Fruit fly (Drosophila melanogaster) whole organism, embryonic: ENCODE measurements around the gene Syt1.

Experiments used
- B-H1 ChIP-seq: fragments of 200-800 bp; sonication (Bioruptor generic); IDR thresholded peaks from 3 replicates; pipeline ENCODE4 v1.3.6; 2022; ENCODE audit warnings: missing biosample characterization, missing genetic modification characterization
- CG1529 ChIP-seq: fragments of 200-800 bp; sonication (Bioruptor generic); optimal IDR thresholded peaks from 3 replicates; lab custom pipeline; 2018; ENCODE audit warnings: missing biosample characterization, missing genetic modification characterization
- CG1603 ChIP-seq: fragments of 200-800 bp; sonication (Bioruptor generic); optimal IDR thresholded peaks from 2 replicates; lab custom pipeline; 2019; ENCODE audit warnings: missing biosample characterization, mild to moderate bottlenecking, missing genetic modification characterization, moderate library complexity
- CG2120 ChIP-seq: fragments of 200-800 bp; sonication (Bioruptor generic); optimal IDR thresholded peaks from 3 replicates; lab custom pipeline; 2016; ENCODE audit warnings: missing biosample characterization, missing genetic modification characterization
- CG3995 ChIP-seq: fragments of 200-800 bp; sonication (Bioruptor generic); optimal IDR thresholded peaks from 3 replicates; lab custom pipeline; 2016; ENCODE audit warnings: missing biosample characterization, missing genetic modification characterization
- CG6654 ChIP-seq: fragments of 200-800 bp; sonication (Bioruptor generic); optimal IDR thresholded peaks from 2 replicates; lab custom pipeline; 2017; ENCODE audit warnings: missing biosample characterization, mild to moderate bottlenecking, missing genetic modification characterization
- CG9727 ChIP-seq: fragments of 200-800 bp; sonication (Bioruptor generic); optimal IDR thresholded peaks from 3 replicates; lab custom pipeline; 2017; ENCODE audit warnings: missing biosample characterization, mild to moderate bottlenecking, missing genetic modification characterization
- ase ChIP-seq: fragments of 200-800 bp; sonication (Bioruptor generic); IDR thresholded peaks from 3 replicates; pipeline ENCODE4 v1.3.6; 2022; ENCODE audit warnings: missing biosample characterization, missing genetic modification characterization
- dm ChIP-seq: fragments of 200-800 bp; sonication (Bioruptor generic); optimal IDR thresholded peaks from 3 replicates; lab custom pipeline; 2016; ENCODE audit warnings: missing biosample characterization, missing genetic modification characterization
- gsb-n ChIP-seq: fragments of 200-800 bp; sonication (Bioruptor generic); optimal IDR thresholded peaks from 3 replicates; lab custom pipeline; 2018; ENCODE audit warnings: missing biosample characterization, mild to moderate bottlenecking, missing genetic modification characterization
- psq ChIP-seq: fragments of 200-800 bp; sonication (Bioruptor generic); optimal IDR thresholded peaks from 2 replicates; lab custom pipeline; 2017; ENCODE audit warnings: missing biosample characterization, missing genetic modification characterization
- schlank ChIP-seq: fragments of 200-800 bp; sonication (Bioruptor generic); optimal IDR thresholded peaks from 2 replicates; lab custom pipeline; 2018; ENCODE audit warnings: missing biosample characterization, mild to moderate bottlenecking, missing genetic modification characterization
- tll ChIP-seq, 2 experiments: fragments of 200-800 bp in 1 of 2; fragments of >200 bp in 1 of 2; sonication (Bioruptor generic) in 1 of 2; optimal IDR thresholded peaks; 2 replicates each; lab custom pipeline; 2017 to 2019; ENCODE audit warnings: missing biosample characterization in 2 of 2, missing genetic modification characterization in 2 of 2, mild to moderate bottlenecking in 1 of 2, moderate library complexity in 1 of 2
- twi ChIP-seq: fragments of 200-800 bp; optimal IDR thresholded peaks from 2 replicates; lab custom pipeline; 2019; ENCODE audit warnings: missing biosample characterization, mild to moderate bottlenecking, missing genetic modification characterization, moderate library complexity

- no peak for TF ChIP-seq CG1529 (GFP tag; lab: Kevin White, UChicago)
- TF ChIP-seq CG9727 (GFP tag; lab: Kevin White, UChicago) = peak; percentile 66
- no peak for TF ChIP-seq CG6654
- TF ChIP-seq gsb-n (tag; lab: Kevin White, UChicago) = no peak
- peak; percentile 29 for TF ChIP-seq schlank (tag; lab: Kevin White, UChicago)
- no peak for TF ChIP-seq twi (tag; lab: Kevin White, UChicago)
- peak; percentile 18 for TF ChIP-seq CG1603 (tag; lab: Kevin White, UChicago)
- TF ChIP-seq tll (GFP tag; optimal IDR thresholded peaks at IDR 0.05; lab: Kevin White, UChicago) = no peak
- no peak for TF ChIP-seq psq (GFP tag; lab: Kevin White, UChicago)
- TF ChIP-seq B-H1 (GFP tag; lab: Robert Waterston, UW) = no peak
- no peak for TF ChIP-seq ase (GFP tag; lab: Robert Waterston, UW)
- TF ChIP-seq CG2120 (GFP tag; lab: Kevin White, UChicago) = peak; percentile 86
- TF ChIP-seq dm (GFP tag; lab: Kevin White, UChicago) = no peak
- peak; percentile 16 for TF ChIP-seq CG3995 (GFP tag; lab: Kevin White, UChicago)
Observed at dm6 chr2L:2734215-2734614, 65.6 kb downstream of the Syt1 start.
